Fruit fly (Drosophila melanogaster) whole organism, prepupa: ENCODE measurements around the gene CG5326.
A peak's percentile ranks its signal among the peaks of the same experiment; 100 is the strongest.

Source experiments
- CG10631 ChIP-seq: fragments of 200-800 bp; sonication (Bioruptor generic); optimal IDR thresholded peaks from 2 replicates; lab custom pipeline; 2016; ENCODE audit warnings: missing biosample characterization, missing genetic modification characterization
- CG10669 ChIP-seq: fragments of 200-800 bp; sonication (Bioruptor generic); optimal IDR thresholded peaks from 3 replicates; lab custom pipeline; 2018; ENCODE audit warnings: missing biosample characterization, mild to moderate bottlenecking, missing genetic modification characterization, moderate library complexity
- CG11762 ChIP-seq: fragments of 200-800 bp; sonication (Bioruptor generic); optimal IDR thresholded peaks from 3 replicates; lab custom pipeline; 2016; ENCODE audit warnings: missing biosample characterization, missing genetic modification characterization; ENCODE audit not compliant: insufficient read depth
- CG15336 ChIP-seq: fragments of 200-800 bp; sonication (Bioruptor generic); IDR thresholded peaks from 2 replicates; pipeline ENCODE4 v1.3.6; 2022; ENCODE audit warnings: missing biosample characterization, missing genetic modification characterization
- CG1621 ChIP-seq: fragments of 200-800 bp; sonication (Bioruptor generic); optimal IDR thresholded peaks from 3 replicates; lab custom pipeline; 2018; ENCODE audit warnings: missing biosample characterization, mild to moderate bottlenecking, missing genetic modification characterization
- CG3032 ChIP-seq: fragments of 200-800 bp; optimal IDR thresholded peaks from 2 replicates; lab custom pipeline; 2019; ENCODE audit warnings: missing biosample characterization, mild to moderate bottlenecking, missing genetic modification characterization, moderate library complexity
- CG31627 ChIP-seq: fragments of 200-800 bp; sonication (Bioruptor generic); optimal IDR thresholded peaks from 3 replicates; lab custom pipeline; 2016; ENCODE audit warnings: missing biosample characterization, missing genetic modification characterization
- CG3919 ChIP-seq: fragments of 200-800 bp; sonication (Bioruptor generic); optimal IDR thresholded peaks from 3 replicates; lab custom pipeline; 2016; ENCODE audit warnings: missing biosample characterization, missing genetic modification characterization
- CG4318 ChIP-seq: fragments of 200-800 bp; sonication (Bioruptor generic); optimal IDR thresholded peaks from 3 replicates; lab custom pipeline; 2017; ENCODE audit warnings: missing biosample characterization, mild to moderate bottlenecking, missing genetic modification characterization
- CG6163 ChIP-seq: fragments of 200-800 bp; sonication (Bioruptor generic); IDR thresholded peaks from 3 replicates; pipeline ENCODE4 v1.3.6; 2022; ENCODE audit warnings: missing biosample characterization, missing genetic modification characterization
- CG6276 ChIP-seq: fragments of 200-800 bp; sonication (Bioruptor generic); optimal IDR thresholded peaks from 2 replicates; lab custom pipeline; 2017; ENCODE audit warnings: missing biosample characterization, mild to moderate bottlenecking, missing genetic modification characterization
- CG6808 ChIP-seq: fragments of 200-800 bp; sonication (Bioruptor generic); optimal IDR thresholded peaks from 3 replicates; lab custom pipeline; 2017; ENCODE audit warnings: missing biosample characterization, missing genetic modification characterization, mild to moderate bottlenecking, moderate library complexity, missing genetic modification reagents
- CG6854 ChIP-seq: fragments of 200-800 bp; sonication (Bioruptor generic); optimal IDR thresholded peaks from 2 replicates; lab custom pipeline; 2017; ENCODE audit warnings: missing biosample characterization, mild to moderate bottlenecking, missing genetic modification characterization
- CG8119 ChIP-seq: fragments of 200-800 bp; sonication (Bioruptor generic); IDR thresholded peaks from 3 replicates; pipeline ENCODE4 v1.3.6; 2022; ENCODE audit warnings: missing biosample characterization, missing genetic modification characterization
- CG9139 ChIP-seq: fragments of 200-800 bp; sonication (Bioruptor generic); optimal IDR thresholded peaks from 3 replicates; lab custom pipeline; 2017; ENCODE audit warnings: missing biosample characterization, mild to moderate bottlenecking, missing genetic modification characterization
- Eip75B ChIP-seq: fragments of 200-800 bp; sonication (Bioruptor generic); optimal IDR thresholded peaks from 3 replicates; lab custom pipeline; 2016; ENCODE audit warnings: missing biosample characterization, missing genetic modification characterization
- Eip78C ChIP-seq: fragments of 200-800 bp; sonication (Bioruptor generic); peaks from one replicate; lab custom pipeline; 2016; ENCODE audit warnings: missing biosample characterization, missing genetic modification characterization
- Eip93F ChIP-seq: fragments of 200-800 bp; sonication (Bioruptor generic); optimal IDR thresholded peaks from 2 replicates; lab custom pipeline; 2016; ENCODE audit warnings: missing biosample characterization, mild to moderate bottlenecking, missing genetic modification characterization
- Ets21C ChIP-seq: fragments of 200-800 bp; sonication (Bioruptor generic); optimal IDR thresholded peaks from 3 replicates; lab custom pipeline; 2016; ENCODE audit warnings: missing biosample characterization, missing genetic modification characterization
- Ets96B ChIP-seq: fragments of 200-800 bp; optimal IDR thresholded peaks from 2 replicates; lab custom pipeline; 2019; ENCODE audit warnings: missing biosample characterization, mild to moderate bottlenecking, missing genetic modification characterization, moderate library complexity
- Gug ChIP-seq: fragments of 200-800 bp; sonication (Bioruptor generic); IDR thresholded peaks from 2 replicates; pipeline ENCODE4 v1.3.6; 2022; ENCODE audit warnings: missing biosample characterization, missing genetic modification characterization
- Hr38 ChIP-seq: sonication (Bioruptor generic); optimal IDR thresholded peaks from 2 replicates; lab custom pipeline; 2016; ENCODE audit warnings: missing biosample characterization, missing genetic modification characterization
- Hr39 ChIP-seq: fragments of 200-800 bp; sonication (Bioruptor generic); optimal IDR thresholded peaks from 2 replicates; lab custom pipeline; 2016; ENCODE audit warnings: missing biosample characterization, missing genetic modification characterization
- Hr4 ChIP-seq: fragments of 200-800 bp; sonication (Bioruptor generic); optimal IDR thresholded peaks from 3 replicates; lab custom pipeline; 2016; ENCODE audit warnings: missing biosample characterization, missing genetic modification characterization
- Smox ChIP-seq: fragments of 200-800 bp; sonication (Bioruptor generic); optimal IDR thresholded peaks from 3 replicates; lab custom pipeline; 2016; ENCODE audit warnings: missing biosample characterization, missing genetic modification characterization
- Sox15 ChIP-seq: fragments of 200-800 bp; sonication (Bioruptor generic); optimal IDR thresholded peaks from 3 replicates; lab custom pipeline; 2016; ENCODE audit warnings: missing biosample characterization, missing genetic modification characterization
- cyc ChIP-seq: fragments of 200-800 bp; sonication (Bioruptor generic); optimal IDR thresholded peaks from 3 replicates; lab custom pipeline; 2016; ENCODE audit warnings: missing biosample characterization, missing genetic modification characterization
- dac ChIP-seq: fragments of 200-800 bp; sonication (Bioruptor generic); optimal IDR thresholded peaks from 2 replicates; lab custom pipeline; 2017; ENCODE audit warnings: missing biosample characterization, mild to moderate bottlenecking, missing genetic modification characterization
- dsx ChIP-seq: fragments of 200-800 bp; optimal IDR thresholded peaks from 3 replicates; lab custom pipeline; 2019; ENCODE audit warnings: missing biosample characterization, mild to moderate bottlenecking, missing genetic modification characterization, moderate library complexity; ENCODE audit not compliant: poor library complexity, severe bottlenecking
- eg ChIP-seq: fragments of 200-800 bp; sonication (Bioruptor generic); IDR thresholded peaks from 3 replicates; pipeline ENCODE4 v1.3.6; 2022; ENCODE audit warnings: missing biosample characterization, missing genetic modification characterization
- esn ChIP-seq: fragments of 200-800 bp; sonication (Bioruptor generic); optimal IDR thresholded peaks from 2 replicates; lab custom pipeline; 2016; ENCODE audit warnings: missing biosample characterization, mild to moderate bottlenecking, missing genetic modification characterization, moderate library complexity
- fd85E ChIP-seq: fragments of 200-800 bp; sonication (Bioruptor generic); optimal IDR thresholded peaks from 3 replicates; lab custom pipeline; 2016; ENCODE audit warnings: missing biosample characterization, missing genetic modification characterization
- fkh ChIP-seq: fragments of 200-800 bp; sonication (Bioruptor generic); optimal IDR thresholded peaks from 3 replicates; lab custom pipeline; 2017; ENCODE audit warnings: missing biosample characterization, mild to moderate bottlenecking, missing genetic modification characterization, moderate library complexity
- lz ChIP-seq: fragments of 200-800 bp; sonication (Bioruptor generic); optimal IDR thresholded peaks from 3 replicates; lab custom pipeline; 2016; ENCODE audit warnings: missing biosample characterization, missing genetic modification characterization
- net ChIP-seq: fragments of 200-800 bp; sonication (Bioruptor generic); optimal IDR thresholded peaks from 3 replicates; lab custom pipeline; 2016; ENCODE audit warnings: missing biosample characterization, missing genetic modification characterization
- salr ChIP-seq, 2 experiments: fragments of 200-800 bp; sonication (Bioruptor generic); optimal IDR thresholded peaks; 3 replicates each; lab custom pipeline; 2016 to 2018; ENCODE audit warnings: missing biosample characterization in 2 of 2, missing genetic modification characterization in 2 of 2, mild to moderate bottlenecking in 1 of 2
- spab ChIP-seq: fragments of 200-800 bp; sonication (Bioruptor generic); optimal IDR thresholded peaks from 2 replicates; lab custom pipeline; 2017; ENCODE audit warnings: missing biosample characterization, mild to moderate bottlenecking, missing genetic modification characterization, missing genetic modification reagents
- ss ChIP-seq, 2 experiments: fragments of 200-800 bp; sonication (Bioruptor generic); optimal IDR thresholded peaks; 2 replicates in 1 of 2; 3 replicates in 1 of 2; lab custom pipeline; 2017 to 2018; ENCODE audit warnings: mild to moderate bottlenecking in 2 of 2, missing biosample characterization in 2 of 2, missing genetic modification characterization in 2 of 2, moderate library complexity in 1 of 2
- svp ChIP-seq: fragments of 200-800 bp; sonication (Bioruptor generic); peaks from one replicate; lab custom pipeline; 2016; ENCODE audit warnings: missing biosample characterization, missing genetic modification characterization
- topi ChIP-seq: fragments of 200-800 bp; sonication (Bioruptor generic); optimal IDR thresholded peaks from 3 replicates; lab custom pipeline; 2016; ENCODE audit warnings: missing biosample characterization, missing genetic modification characterization
- vri ChIP-seq: fragments of 200-800 bp; sonication (Bioruptor generic); optimal IDR thresholded peaks from 3 replicates; lab custom pipeline; 2016; ENCODE audit warnings: missing biosample characterization, mild to moderate bottlenecking, missing genetic modification characterization

Gene CG5326

DNA sequence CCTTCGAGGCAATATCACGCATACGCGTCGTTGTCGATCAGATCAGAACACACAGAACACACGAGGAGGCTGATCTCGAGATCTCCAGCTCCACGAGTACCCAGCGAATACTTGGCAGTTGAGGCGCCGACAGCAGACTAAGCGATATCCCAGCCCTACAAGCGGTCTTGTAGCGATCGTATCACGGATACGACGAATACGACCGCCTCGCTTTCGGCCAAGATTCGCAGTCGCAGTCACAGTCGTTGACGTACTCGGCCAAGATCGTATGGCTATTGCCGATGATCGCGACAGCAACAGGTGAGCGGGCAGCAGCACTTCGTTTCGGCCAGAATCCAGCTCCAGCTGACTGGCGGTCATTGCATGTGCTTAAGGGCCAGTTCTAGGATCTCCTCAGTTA is at the start of gene CG5326:
CG5326 (minus strand) TSS at position 158 of the 400 bp plus-strand sequence.
- no peak for TF ChIP-seq CG31627 (GFP tag; lab: Kevin White, UChicago)
- TF ChIP-seq CG9139: peak; percentile 46
- peak; percentile 56 for TF ChIP-seq dsx (GFP tag; lab: Kevin White, UChicago)
- TF ChIP-seq Eip78C (GFP tag; lab: Kevin White, UChicago): peak; percentile 24
- TF ChIP-seq CG6808: peak; percentile 40
- TF ChIP-seq eg (GFP tag; lab: Robert Waterston, UW): 0 out of 3 replicates have a peak, but pooled peaks have one; percentile 15
- TF ChIP-seq ss (GFP tag; optimal IDR thresholded peaks at IDR 0.05; lab: Kevin White, UChicago): peak; percentile 35 to 69
- peak; percentile 12 for TF ChIP-seq CG6854 (GFP tag; lab: Kevin White, UChicago)
- peak; percentile 39 for TF ChIP-seq CG3919 (GFP tag; lab: Kevin White, UChicago)
- TF ChIP-seq CG1621 (tag; lab: Kevin White, UChicago): peak; percentile 58
- no peak for TF ChIP-seq CG4318 (GFP tag; lab: Kevin White, UChicago)

DNA sequence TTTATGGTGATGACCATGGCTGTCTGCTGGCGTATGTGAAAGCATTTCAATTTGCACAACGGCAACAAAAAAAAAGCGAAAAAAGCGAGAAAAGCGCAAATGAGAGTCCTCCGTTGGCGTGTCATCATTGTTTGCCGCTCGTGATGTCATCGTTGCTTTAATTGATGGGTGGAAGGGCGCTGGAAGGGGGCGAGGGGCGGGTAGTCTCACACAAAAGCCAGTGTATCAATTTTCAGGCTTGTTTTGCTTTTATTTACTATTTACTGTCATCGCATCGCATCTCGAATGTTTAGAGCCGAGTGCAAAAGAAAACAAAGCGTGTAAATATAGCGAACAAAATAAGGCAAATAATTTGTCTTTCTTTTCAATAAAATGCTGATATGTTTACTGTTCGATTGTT is 49.6 kb upstream of the CG5326 start:
- TF ChIP-seq spab (GFP tag; lab: Kevin White, UChicago): peak; percentile 35
- no peak for TF ChIP-seq Hr38 (GFP tag; lab: Kevin White, UChicago)
- no peak for TF ChIP-seq fd85E (GFP tag; lab: Kevin White, UChicago)
- TF ChIP-seq Sox15 (GFP tag; lab: Kevin White, UChicago): no peak
- peak; percentile 37 for TF ChIP-seq net
- no peak for TF ChIP-seq svp
- TF ChIP-seq Eip93F (GFP tag; lab: Kevin White, UChicago): no peak
- peak; percentile 67 for TF ChIP-seq CG6808
- peak; percentile 53 for TF ChIP-seq CG9139
- no peak for TF ChIP-seq CG6854 (GFP tag; lab: Kevin White, UChicago)
- TF ChIP-seq esn (GFP tag; lab: Kevin White, UChicago): no peak
- TF ChIP-seq CG6276 (GFP tag; lab: Kevin White, UChicago): peak; percentile 47
- peak; percentile 43 for TF ChIP-seq Eip78C (GFP tag; lab: Kevin White, UChicago)
- TF ChIP-seq eg (GFP tag; lab: Robert Waterston, UW): 0 out of 3 replicates have a peak, but pooled peaks have one; percentile 12
- no peak for TF ChIP-seq Ets21C (GFP tag; lab: Kevin White, UChicago)
- peak; percentile 23 for TF ChIP-seq CG1621 (tag; lab: Kevin White, UChicago)
- peak; percentile 65 to 71 for TF ChIP-seq ss (GFP tag; optimal IDR thresholded peaks at IDR 0.05; lab: Kevin White, UChicago)
- TF ChIP-seq CG10669: peak; percentile 42
- TF ChIP-seq CG15336 (GFP tag; lab: Robert Waterston, UW): peak; percentile 44; the same call in 1 of the 2 replicates
- peak; percentile 76 for TF ChIP-seq CG6163 (GFP tag; lab: Robert Waterston, UW)
- peak; percentile 17 for TF ChIP-seq CG10631
- peak; percentile 14 for TF ChIP-seq vri (GFP tag; lab: Kevin White, UChicago)
- TF ChIP-seq CG3919 (GFP tag; lab: Kevin White, UChicago): peak; percentile 39
- peak; percentile 33 for TF ChIP-seq CG3032
- TF ChIP-seq salr (GFP tag; optimal IDR thresholded peaks at IDR 0.05; lab: Kevin White, UChicago): peak in 1 of 2 experiments; percentile 10
- TF ChIP-seq fkh (GFP tag; lab: Kevin White, UChicago): peak; percentile 84
- TF ChIP-seq CG11762 (GFP tag; lab: Kevin White, UChicago): no peak
- TF ChIP-seq CG8119 (GFP tag; lab: Robert Waterston, UW): peak; percentile 28; the same call in 1 of the 3 replicates

DNA sequence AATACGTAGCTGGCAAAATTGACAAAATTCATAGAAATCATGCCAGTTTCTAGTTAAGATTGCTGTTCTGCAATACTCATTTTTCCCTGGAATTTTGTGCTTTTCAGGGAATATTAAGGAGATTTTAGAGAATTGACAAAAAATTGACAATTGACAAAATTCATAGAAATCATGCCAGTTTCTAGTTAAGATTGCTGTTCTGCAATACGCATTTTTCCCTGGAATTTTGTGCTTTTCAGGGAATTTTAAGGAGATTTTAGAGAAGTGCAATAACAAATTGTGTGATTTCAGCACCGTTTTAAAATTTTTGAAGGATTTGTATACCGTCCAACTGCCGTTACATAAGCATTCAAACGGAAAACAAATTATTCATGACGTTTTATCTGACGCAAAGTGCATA is 49.0 kb upstream of the CG5326 start:
- TF ChIP-seq Eip78C (GFP tag; lab: Kevin White, UChicago): peak; percentile 21
- no peak for TF ChIP-seq esn (GFP tag; lab: Kevin White, UChicago)
- TF ChIP-seq Hr39: peak; percentile 14

DNA sequence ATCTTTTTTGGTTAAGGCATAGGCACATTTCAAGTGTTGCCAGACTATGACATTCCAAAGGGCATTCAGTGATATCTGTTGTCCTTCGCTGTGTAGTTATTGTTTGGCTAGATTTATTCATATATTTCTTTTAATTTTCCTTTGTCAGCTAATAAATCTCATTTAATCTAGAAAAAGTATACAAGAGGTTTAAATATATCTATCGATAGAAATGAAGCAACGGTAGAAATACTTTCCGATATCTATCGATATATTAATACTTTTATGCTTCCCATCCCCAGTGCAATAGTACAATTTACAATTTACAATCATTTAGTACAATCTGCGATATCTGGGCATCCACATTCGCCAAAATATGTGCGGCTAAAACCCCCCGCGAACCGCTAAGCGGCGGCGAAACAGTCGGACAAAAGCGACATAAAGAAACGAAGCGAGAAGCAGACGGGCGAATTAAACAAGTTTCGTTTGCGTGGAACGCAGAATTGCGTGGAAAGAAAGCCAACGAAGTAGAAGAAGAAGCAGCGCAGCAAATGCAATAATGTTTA is 47.8 kb upstream of the CG5326 start, which contains the start of gene Efa6:
Efa6 (plus strand) TSS at position 337 of the 545 bp plus-strand sequence.
- peak; percentile 36 for TF ChIP-seq lz (GFP tag; lab: Kevin White, UChicago)
- TF ChIP-seq ss (GFP tag; optimal IDR thresholded peaks at IDR 0.05; lab: Kevin White, UChicago): peak in 1 of 2 experiments; percentile 46
- TF ChIP-seq Hr4 (GFP tag; lab: Kevin White, UChicago): peak; percentile 53
- peak; percentile 37; the same call in 1 of the 2 replicates for TF ChIP-seq CG15336 (GFP tag; lab: Robert Waterston, UW)
- TF ChIP-seq CG8119 (GFP tag; lab: Robert Waterston, UW): peak; percentile 47; the same call in 1 of the 3 replicates
- peak; percentile 7 for TF ChIP-seq Ets96B (tag; lab: Kevin White, UChicago)
- peak; percentile 50 for TF ChIP-seq dsx (GFP tag; lab: Kevin White, UChicago)
- TF ChIP-seq CG3919 (GFP tag; lab: Kevin White, UChicago): peak; percentile 35
- TF ChIP-seq topi (GFP tag; lab: Kevin White, UChicago): peak; percentile 40
- no peak for TF ChIP-seq CG10669
- peak; percentile 53 for TF ChIP-seq esn (GFP tag; lab: Kevin White, UChicago)
- TF ChIP-seq Gug (GFP tag; lab: Robert Waterston, UW): no peak
- peak; percentile 57 for TF ChIP-seq CG6854 (GFP tag; lab: Kevin White, UChicago)
- peak; percentile 32 for TF ChIP-seq Eip75B (GFP tag; lab: Kevin White, UChicago)
- TF ChIP-seq Ets21C (GFP tag; lab: Kevin White, UChicago): no peak
- peak; percentile 78 for TF ChIP-seq Eip78C (GFP tag; lab: Kevin White, UChicago)
- TF ChIP-seq CG3032: peak; percentile 0
- TF ChIP-seq CG6808: peak; percentile 8
- peak; percentile 50 for TF ChIP-seq CG31627 (GFP tag; lab: Kevin White, UChicago)
- no peak for TF ChIP-seq Smox (GFP tag; lab: Kevin White, UChicago)
- peak; percentile 14 for TF ChIP-seq cyc (GFP tag; lab: Kevin White, UChicago)
- no peak for TF ChIP-seq dac
